Worm (Caenorhabditis elegans): ENCODE data around the gene T06E4.5.
A peak's percentile ranks its signal among the peaks of the same experiment; 100 is the strongest.

DNA sequence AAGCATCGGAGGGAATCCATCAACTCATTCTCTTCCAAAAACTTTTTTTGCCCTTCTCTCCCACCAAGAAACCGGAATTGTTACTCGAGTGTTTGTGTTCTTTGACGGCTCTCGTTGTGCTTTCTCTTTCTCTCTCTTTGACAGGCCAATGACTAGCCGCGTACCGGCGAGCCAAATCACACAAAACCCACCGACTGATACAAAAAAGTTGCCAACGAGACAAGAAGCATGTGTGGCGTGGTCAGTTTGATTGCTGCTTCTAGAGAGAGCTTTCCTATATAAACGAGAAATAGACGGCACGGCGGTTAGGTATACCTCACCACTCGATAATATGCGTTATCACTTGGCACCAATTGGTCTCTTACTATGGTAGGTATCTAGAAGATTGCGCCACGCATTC, 15.3 kb upstream of the T06E4.5 start, which contains the start of gene pqn-63:
- no peak for TF ChIP-seq nhr-28 (tag; optimal IDR thresholded peaks at IDR 0.05)
- no peak for TF ChIP-seq unc-62 (GFP tag; optimal IDR thresholded peaks at IDR 0.05)
- no peak for TF ChIP-seq skn-1 (tag; optimal IDR thresholded peaks at IDR 0.05)
- TF ChIP-seq nhr-237 (tag; optimal IDR thresholded peaks at IDR 0.05) = no peak
- TF ChIP-seq efl-1 (optimal IDR thresholded peaks at IDR 0.05) = no peak
- TF ChIP-seq efl-1 (GFP tag; optimal IDR thresholded peaks at IDR 0.05 in 1 of 2) = peak in 1 of 2 experiments; percentile 14
- no peak for TF ChIP-seq nhr-84 (tag; optimal IDR thresholded peaks at IDR 0.05)
- TF ChIP-seq lir-3 (tag; optimal IDR thresholded peaks at IDR 0.05; ENCODE audit: poor library complexity) = no peak
- TF ChIP-seq lin-15B (tag; optimal IDR thresholded peaks at IDR 0.05) = no peak
- TF ChIP-seq elt-3 (tag; optimal IDR thresholded peaks at IDR 0.05) = no peak
- TF ChIP-seq nhr-12 (tag; optimal IDR thresholded peaks at IDR 0.05) = no peak
